Fruit fly (Drosophila melanogaster) whole organism, embryonic: ENCODE results near the gene CG7079.

ENCODE experiments used
- ATbp ChIP-seq: fragments of 200-800 bp; sonication (Bioruptor generic); optimal IDR thresholded peaks from 2 replicates; lab custom pipeline; 2017; ENCODE audit warnings: missing biosample characterization, mild to moderate bottlenecking, missing genetic modification characterization, missing genetic modification reagents
- Asciz ChIP-seq: fragments of 200-800 bp; sonication (Bioruptor generic); optimal IDR thresholded peaks from 2 replicates; lab custom pipeline; 2017; ENCODE audit warnings: missing biosample characterization, mild to moderate bottlenecking, missing genetic modification characterization, missing genetic modification reagents
- Atf3 ChIP-seq: fragments of 200-800 bp; sonication (Bioruptor generic); optimal IDR thresholded peaks from 3 replicates; lab custom pipeline; 2016; ENCODE audit warnings: missing biosample characterization, missing genetic modification characterization
- CG1024 ChIP-seq: fragments of 200-800 bp; sonication (Bioruptor generic); IDR thresholded peaks from 2 replicates; pipeline ENCODE4 v1.3.6; 2022; ENCODE audit warnings: missing biosample characterization, missing genetic modification characterization
- CG12071 ChIP-seq: fragments of 200-800 bp; sonication (Bioruptor generic); optimal IDR thresholded peaks from 3 replicates; lab custom pipeline; 2018; ENCODE audit warnings: missing biosample characterization, mild to moderate bottlenecking, missing genetic modification characterization
- CG12391 ChIP-seq: fragments of 200-800 bp; sonication (Bioruptor generic); optimal IDR thresholded peaks from 3 replicates; lab custom pipeline; 2018; ENCODE audit warnings: missing biosample characterization, mild to moderate bottlenecking, missing genetic modification characterization, moderate library complexity
- CG17612 ChIP-seq: fragments of 200-800 bp; sonication (Bioruptor generic); IDR thresholded peaks from 2 replicates; pipeline ENCODE4 v1.3.6; 2022; ENCODE audit warnings: missing biosample characterization, missing genetic modification characterization
- CG17829 ChIP-seq: fragments of 200-800 bp; optimal IDR thresholded peaks from 2 replicates; lab custom pipeline; 2019; ENCODE audit warnings: missing biosample characterization, mild to moderate bottlenecking, missing genetic modification characterization, moderate library complexity
- CG1832 ChIP-seq: fragments of 200-800 bp; sonication (Bioruptor generic); optimal IDR thresholded peaks from 2 replicates; lab custom pipeline; 2017; ENCODE audit warnings: missing biosample characterization, mild to moderate bottlenecking, missing genetic modification characterization, inconsistent platforms
- CG18599 ChIP-seq: fragments of 200-800 bp; sonication (Bioruptor generic); optimal IDR thresholded peaks from 3 replicates; lab custom pipeline; 2017; ENCODE audit warnings: missing biosample characterization, missing genetic modification characterization, mild to moderate bottlenecking, moderate library complexity, missing genetic modification reagents
- CG30431 ChIP-seq: fragments of 200-800 bp; sonication (Bioruptor generic); optimal IDR thresholded peaks from 2 replicates; lab custom pipeline; 2017; ENCODE audit warnings: missing biosample characterization, missing genetic modification characterization
- CG32532 ChIP-seq: fragments of 200-800 bp; sonication (Bioruptor generic); IDR thresholded peaks from 2 replicates; pipeline ENCODE4 v1.3.6; 2022; ENCODE audit warnings: missing biosample characterization, missing genetic modification characterization
- CG6813 ChIP-seq: fragments of 200-800 bp; sonication (Bioruptor generic); optimal IDR thresholded peaks from 2 replicates; lab custom pipeline; 2017; ENCODE audit warnings: missing biosample characterization, missing genetic modification characterization, mild to moderate bottlenecking, moderate library complexity, missing genetic modification reagents
- CG7357 ChIP-seq: fragments of 200-800 bp; sonication (Bioruptor generic); IDR thresholded peaks from 3 replicates; pipeline ENCODE4 v1.3.6; 2022; ENCODE audit warnings: missing biosample characterization, missing genetic modification characterization
- CG9215 ChIP-seq: fragments of 200-800 bp; sonication (Bioruptor generic); IDR thresholded peaks from 2 replicates; pipeline ENCODE4 v1.3.6; 2022; ENCODE audit warnings: missing biosample characterization, missing genetic modification characterization
- Doc3 ChIP-seq: fragments of 200-800 bp; sonication (Bioruptor generic); IDR thresholded peaks from 3 replicates; pipeline ENCODE4 v1.3.6; 2022; ENCODE audit warnings: missing biosample characterization, missing genetic modification characterization; ENCODE audit not compliant: partially characterized antibody
- Ets65A ChIP-seq: fragments of 200-800 bp; sonication (Bioruptor generic); peaks from one replicate; lab custom pipeline; 2016; ENCODE audit warnings: missing biosample characterization, missing genetic modification characterization
- Fer2 ChIP-seq: fragments of 200-800 bp; sonication (Bioruptor generic); optimal IDR thresholded peaks from 2 replicates; lab custom pipeline; 2018; ENCODE audit warnings: missing biosample characterization, mild to moderate bottlenecking, missing genetic modification characterization, moderate library complexity
- Hand ChIP-seq: fragments of 200-800 bp; sonication (Bioruptor generic); optimal IDR thresholded peaks from 2 replicates; lab custom pipeline; 2017; ENCODE audit warnings: mild to moderate bottlenecking, missing biosample characterization, missing genetic modification reagents, missing genetic modification characterization
- Hr3 ChIP-seq: fragments of 200-800 bp; sonication (Bioruptor generic); optimal IDR thresholded peaks from 3 replicates; lab custom pipeline; 2016; ENCODE audit warnings: missing biosample characterization, missing genetic modification characterization
- Hr51 ChIP-seq, 2 experiments: fragments of 200-800 bp; sonication (Bioruptor generic); optimal IDR thresholded peaks; 2 replicates in 1 of 2; 3 replicates in 1 of 2; lab custom pipeline; 2016 to 2018; ENCODE audit warnings: missing biosample characterization in 2 of 2, missing genetic modification characterization in 2 of 2, mild to moderate bottlenecking in 1 of 2, moderate library complexity in 1 of 2
- Hsf ChIP-seq: fragments of 200-800 bp; sonication (Bioruptor generic); optimal IDR thresholded peaks from 3 replicates; lab custom pipeline; 2016; ENCODE audit warnings: missing biosample characterization, missing genetic modification characterization
- Jarid2 ChIP-seq: fragments of 200-800 bp; sonication (Bioruptor generic); optimal IDR thresholded peaks from 3 replicates; lab custom pipeline; 2017; ENCODE audit warnings: mild to moderate bottlenecking, missing biosample characterization, missing genetic modification reagents, missing genetic modification characterization
- Lhr ChIP-seq: fragments of 200-800 bp; sonication (Bioruptor generic); optimal IDR thresholded peaks from 3 replicates; lab custom pipeline; 2017; ENCODE audit warnings: mild to moderate bottlenecking, missing biosample characterization, missing genetic modification reagents, missing genetic modification characterization
- Neu2 ChIP-seq: fragments of 200-800 bp; sonication (Bioruptor generic); optimal IDR thresholded peaks from 3 replicates; lab custom pipeline; 2016; ENCODE audit warnings: missing biosample characterization, missing genetic modification characterization, borderline replicate concordance
- Nf-YA ChIP-seq: fragments of 200-800 bp; sonication (Bioruptor generic); IDR thresholded peaks from 2 replicates; pipeline ENCODE4 v1.3.6; 2022; ENCODE audit warnings: missing biosample characterization, missing genetic modification characterization
- Sry-β ChIP-seq: fragments of 200-800 bp; sonication (Bioruptor generic); optimal IDR thresholded peaks from 2 replicates; lab custom pipeline; 2018; ENCODE audit warnings: missing biosample characterization, mild to moderate bottlenecking, missing genetic modification characterization, moderate library complexity
- ap ChIP-seq: fragments of 200-800 bp; sonication (Bioruptor generic); IDR thresholded peaks from 2 replicates; pipeline ENCODE4 v1.3.6; 2022; ENCODE audit warnings: missing biosample characterization, missing genetic modification characterization
- dimm ChIP-seq: fragments of 200-800 bp; sonication (Bioruptor generic); IDR thresholded peaks from 2 replicates; pipeline ENCODE4 v1.3.6; 2022; ENCODE audit warnings: missing biosample characterization, missing genetic modification characterization
- dmrt99B ChIP-seq: fragments of 200-800 bp; sonication (Bioruptor generic); optimal IDR thresholded peaks from 2 replicates; lab custom pipeline; 2018; ENCODE audit warnings: missing biosample characterization, mild to moderate bottlenecking, missing genetic modification characterization, moderate library complexity
- esg ChIP-seq: fragments of 200-800 bp; sonication (Bioruptor generic); conservative IDR thresholded peaks from 2 replicates; pipeline ENCODE4 v1.3.6; 2022; ENCODE audit warnings: missing biosample characterization, missing genetic modification characterization
- eve ChIP-seq, 2 experiments: fragments of >200 bp; optimal IDR thresholded peaks; 2 replicates each; lab custom pipeline; 2017; ENCODE audit warnings: missing biosample characterization in 2 of 2, missing genetic modification characterization in 2 of 2
- fd64A ChIP-seq: fragments of 200-800 bp; sonication (Bioruptor generic); optimal IDR thresholded peaks from 3 replicates; lab custom pipeline; 2018; ENCODE audit warnings: missing biosample characterization, mild to moderate bottlenecking, missing genetic modification characterization
- gce ChIP-seq: fragments of 200-800 bp; sonication (Bioruptor generic); IDR thresholded peaks from 3 replicates; pipeline ENCODE4 v1.3.6; 2022; ENCODE audit warnings: missing biosample characterization, missing genetic modification characterization
- gfzf ChIP-seq: fragments of 200-800 bp; sonication (Bioruptor generic); optimal IDR thresholded peaks from 2 replicates; lab custom pipeline; 2016; ENCODE audit warnings: missing biosample characterization, mild to moderate bottlenecking, missing genetic modification characterization, moderate library complexity
- gro ChIP-seq: fragments of 200-800 bp; sonication (Bioruptor generic); optimal IDR thresholded peaks from 2 replicates; lab custom pipeline; 2016; ENCODE audit warnings: missing biosample characterization, missing genetic modification characterization
- her ChIP-seq: fragments of 200-800 bp; sonication (Bioruptor generic); optimal IDR thresholded peaks from 2 replicates; lab custom pipeline; 2016; ENCODE audit warnings: missing biosample characterization, missing genetic modification characterization
- hkb ChIP-seq, 2 experiments: fragments of 200-800 bp in 1 of 2; fragments of >200 bp in 1 of 2; sonication (Bioruptor generic) in 1 of 2; IDR thresholded peaks in 1 of 2; optimal IDR thresholded peaks in 1 of 2; 2 replicates each; pipeline versions ENCODE4 v1.3.6 to Lab custom; 2017 to 2022; ENCODE audit warnings: missing biosample characterization in 1 of 2, missing genetic modification characterization in 1 of 2
- inv ChIP-seq: fragments of 200-800 bp; sonication (Bioruptor generic); IDR thresholded peaks from 2 replicates; pipeline ENCODE4 v1.3.6; 2022; ENCODE audit warnings: missing biosample characterization, missing genetic modification characterization; ENCODE audit not compliant: partially characterized antibody
- luna ChIP-seq: fragments of 200-800 bp; sonication (Bioruptor generic); optimal IDR thresholded peaks from 2 replicates; lab custom pipeline; 2016; ENCODE audit warnings: missing biosample characterization, missing genetic modification characterization
- peb ChIP-seq: fragments of 200-800 bp; sonication (Bioruptor generic); IDR thresholded peaks from 2 replicates; pipeline ENCODE4 v1.3.6; 2022; ENCODE audit warnings: missing biosample characterization, missing genetic modification characterization
- phol ChIP-seq: fragments of 200-800 bp; sonication (Bioruptor generic); optimal IDR thresholded peaks from 3 replicates; lab custom pipeline; 2018; ENCODE audit warnings: missing biosample characterization, mild to moderate bottlenecking, missing genetic modification characterization, moderate library complexity
- pzg ChIP-seq: fragments of 200-800 bp; sonication (Bioruptor generic); optimal IDR thresholded peaks from 3 replicates; lab custom pipeline; 2018; ENCODE audit warnings: missing biosample characterization, mild to moderate bottlenecking, missing genetic modification characterization, moderate library complexity
- ranshi ChIP-seq: fragments of 200-800 bp; sonication (Bioruptor generic); IDR thresholded peaks from 2 replicates; pipeline ENCODE4 v1.3.6; 2022; ENCODE audit warnings: missing biosample characterization, missing genetic modification characterization
- repo ChIP-seq: fragments of 200-800 bp; sonication (Bioruptor generic); optimal IDR thresholded peaks from 2 replicates; lab custom pipeline; 2016; ENCODE audit warnings: missing biosample characterization, missing genetic modification characterization
- ro ChIP-seq: fragments of 200-800 bp; sonication (Bioruptor generic); IDR thresholded peaks from 2 replicates; pipeline ENCODE4 v1.3.6; 2022; ENCODE audit warnings: missing biosample characterization, missing genetic modification characterization
- slou ChIP-seq: fragments of 200-800 bp; sonication (Bioruptor generic); optimal IDR thresholded peaks from 3 replicates; lab custom pipeline; 2016; ENCODE audit warnings: missing biosample characterization, missing genetic modification characterization
- sna ChIP-seq: fragments of 200-800 bp; sonication (Bioruptor generic); IDR thresholded peaks from 2 replicates; pipeline ENCODE4 v1.3.6; 2022; ENCODE audit warnings: missing biosample characterization, missing genetic modification characterization; ENCODE audit not compliant: partially characterized antibody
- stc ChIP-seq: fragments of 200-800 bp; sonication (Bioruptor generic); IDR thresholded peaks from 2 replicates; pipeline ENCODE4 v1.3.6; 2022; ENCODE audit warnings: missing biosample characterization, missing genetic modification characterization
- yki ChIP-seq: fragments of >200 bp; optimal IDR thresholded peaks from 3 replicates; lab custom pipeline; 2018

CG7079 gene

dm6 chr3R:21097631-21098117 lies 49.0 kb upstream of the CG7079 start, which contains the start of gene RhoGAP93B (continued):
- no peak for TF ChIP-seq CG1832 (GFP tag; lab: Kevin White, UChicago)
- TF ChIP-seq Neu2 (GFP tag; lab: Kevin White, UChicago) = peak; percentile 63
- TF ChIP-seq Atf3 (GFP tag; lab: Kevin White, UChicago) = peak; percentile 86
- peak; percentile 79; the same call in 2 of the 3 replicates for TF ChIP-seq CG7357
- TF ChIP-seq gfzf = peak; percentile 83
- TF ChIP-seq inv (GFP tag; lab: Robert Waterston, UW) = peak; percentile 100
- peak; percentile 93 for TF ChIP-seq CG12391 (tag; lab: Kevin White, UChicago)
- peak; percentile 78 for TF ChIP-seq Jarid2 (GFP tag; lab: Kevin White, UChicago)
- peak; percentile 76 for TF ChIP-seq Hsf (GFP tag; lab: Kevin White, UChicago)
- peak; percentile 94 for TF ChIP-seq Lhr (GFP tag; lab: Kevin White, UChicago)
- peak; percentile 39 for TF ChIP-seq CG30431 (GFP tag; lab: Kevin White, UChicago)
- TF ChIP-seq CG18599 = peak; percentile 89
- TF ChIP-seq CG9215 (GFP tag; lab: Robert Waterston, UW) = peak; percentile 90
- TF ChIP-seq Hr51 (GFP tag; optimal IDR thresholded peaks at IDR 0.05; lab: Kevin White, UChicago) = peak; percentile 75 to 89
- TF ChIP-seq eve (GFP tag; optimal IDR thresholded peaks at IDR 0.05; lab: Kevin White, UChicago) = peak in 1 of 2 experiments; percentile 20
- peak; percentile 90 for TF ChIP-seq esg (GFP tag; lab: Robert Waterston, UW)
- TF ChIP-seq Hr3 (GFP tag; lab: Kevin White, UChicago) = peak; percentile 89
- TF ChIP-seq CG17612 = peak; percentile 78
- TF ChIP-seq Fer2 = peak; percentile 82
- TF ChIP-seq ranshi = peak; percentile 94
- peak; percentile 86 for TF ChIP-seq Nf-YA (GFP tag; lab: Robert Waterston, UW)
- no peak for TF ChIP-seq dmrt99B (tag; lab: Kevin White, UChicago)
- TF ChIP-seq CG1024 (GFP tag; lab: Robert Waterston, UW) = peak; percentile 84
- TF ChIP-seq hkb (optimal IDR thresholded peaks at IDR 0.05; lab: Kevin White, UChicago) = peak; percentile 88
- peak; percentile 92 for TF ChIP-seq hkb (GFP tag; IDR thresholded peaks at IDR 0.05; lab: Robert Waterston, UW)
- TF ChIP-seq pzg = peak; percentile 94
- peak; percentile 17 for TF ChIP-seq Sry-β (GFP tag; lab: Kevin White, UChicago)
- peak; percentile 100 for TF ChIP-seq sna (GFP tag; lab: Robert Waterston, UW)
- TF ChIP-seq stc (GFP tag; lab: Robert Waterston, UW) = peak; percentile 87
- peak; percentile 92 for TF ChIP-seq gro
- TF ChIP-seq peb (GFP tag; lab: Robert Waterston, UW) = peak; percentile 80
- peak; percentile 53 for TF ChIP-seq luna (GFP tag; lab: Kevin White, UChicago)
- no peak for TF ChIP-seq ATbp (GFP tag; lab: Kevin White, UChicago)
- TF ChIP-seq ro (GFP tag; lab: Robert Waterston, UW) = peak; percentile 47; the same call in 1 of the 2 replicates
- no peak for TF ChIP-seq slou (GFP tag; lab: Kevin White, UChicago)
- peak; percentile 76 for TF ChIP-seq repo
- peak; percentile 94 for TF ChIP-seq CG32532 (GFP tag; lab: Robert Waterston, UW)
- TF ChIP-seq CG17829 (tag; lab: Kevin White, UChicago) = peak; percentile 88
- TF ChIP-seq dimm (GFP tag; lab: Robert Waterston, UW) = peak; percentile 73
- TF ChIP-seq fd64A (GFP tag; lab: Kevin White, UChicago) = peak; percentile 22
- peak; percentile 1 for TF ChIP-seq Hand
- peak; percentile 99 for TF ChIP-seq Ets65A (GFP tag; lab: Kevin White, UChicago)
- peak; percentile 76 for TF ChIP-seq ap (GFP tag; lab: Robert Waterston, UW)
- peak; percentile 69 for TF ChIP-seq her (GFP tag; lab: Kevin White, UChicago)
- TF ChIP-seq gce (GFP tag; lab: Robert Waterston, UW) = 0 out of 3 replicates have a peak, but pooled peaks have one; percentile 48
- no peak for TF ChIP-seq CG12071 (GFP tag; lab: Kevin White, UChicago)
- TF ChIP-seq Doc3 = peak; percentile 100
- no peak for TF ChIP-seq Asciz
- TF ChIP-seq yki = no peak
- peak; percentile 14 for TF ChIP-seq CG6813 (GFP tag; lab: Kevin White, UChicago)
- peak; percentile 87 for TF ChIP-seq phol (tag; lab: Kevin White, UChicago)
